Worm (Caenorhabditis elegans): ENCODE results near the gene srlf-29.

- no peak for TF ChIP-seq him-1 (tag; optimal IDR thresholded peaks at IDR 0.05)
- no peak for TF ChIP-seq W03F9.2 (tag; optimal IDR thresholded peaks at IDR 0.05)
Measured at ce11 chrII:1657202-1657601, 8.9 kb upstream of the srlf-29 start, which contains the start of gene ZC204.12.
